Fruit fly (Drosophila melanogaster): ENCODE results near the gene ninaE.

- TF ChIP-seq EcR (GFP tag; optimal IDR thresholded peaks at IDR 0.05) (peak; percentile 1), CG9948 (tag; optimal IDR thresholded peaks at IDR 0.05) (no peak), CG13204 (GFP tag; optimal IDR thresholded peaks at IDR 0.05) (no peak), D1 (tag; optimal IDR thresholded peaks at IDR 0.05) (no peak), Pif1A (GFP tag; optimal IDR thresholded peaks at IDR 0.05) (no peak), CG8159 (tag; optimal IDR thresholded peaks at IDR 0.05) (no peak), Ets98B (GFP tag; IDR thresholded peaks at IDR 0.05) (no peak; the same call in 1 of the 2 replicates), CG15710 (tag; optimal IDR thresholded peaks at IDR 0.05) (no peak), CG12605 (GFP tag; IDR thresholded peaks at IDR 0.05) (peak; percentile 21; the same call in 1 of the 2 replicates), CG10348 (GFP tag; IDR thresholded peaks at IDR 0.05) (no peak), CG34367 (tag; optimal IDR thresholded peaks at IDR 0.05) (no peak), rn (GFP tag; IDR thresholded peaks at IDR 0.05) (no peak)
These were observed 28.5 kb downstream of the ninaE start for dm6 chr3R:19859370-19860033.

Measured in whole organism, pupa.